Worm (Caenorhabditis elegans) whole organism, young adult: ENCODE results near the gene ttr-16.

Source experiments
- B0019.2 ChIP-seq: fragments of 200-800 bp; sonication (Bioruptor generic); conservative IDR thresholded peaks from 2 replicates; pipeline ENCODE4 v1.3.6; 2022; ENCODE audit warnings: missing genetic modification reagents, missing genetic modification characterization, missing compliant biosample characterization
- B0336.3 ChIP-seq: fragments of 200-800 bp; sonication (Bioruptor generic); IDR thresholded peaks from 2 replicates; pipeline ENCODE4 v1.3.6; 2022; ENCODE audit warnings: missing genetic modification characterization, missing compliant biosample characterization
- D2030.7 ChIP-seq: fragments of 200-800 bp; sonication (Bioruptor generic); IDR thresholded peaks from 2 replicates; pipeline ENCODE4 v1.3.6; 2022; ENCODE audit warnings: missing genetic modification reagents, missing genetic modification characterization, missing compliant biosample characterization
- F23B12.7 ChIP-seq: sonication (generic microtip); optimal IDR thresholded peaks from 2 replicates; lab custom pipeline; 2017; ENCODE audit warnings: missing genetic modification characterization, mild to moderate bottlenecking, missing compliant biosample characterization, antibody characterized with exemption, moderate library complexity; ENCODE audit not compliant: insufficient read depth
- F57A8.1 ChIP-seq: fragments of 200-800 bp; sonication (Bioruptor generic); optimal IDR thresholded peaks from 2 replicates; lab custom pipeline; 2018; ENCODE audit warnings: mild to moderate bottlenecking, missing genetic modification characterization, moderate library complexity, missing compliant biosample characterization
- T07F8.4 ChIP-seq: sonication (generic microtip); optimal IDR thresholded peaks from 2 replicates; lab custom pipeline; 2016; ENCODE audit warnings: mild to moderate bottlenecking, missing genetic modification characterization, moderate library complexity, missing compliant biosample characterization
- Y53F4B.3 ChIP-seq: fragments of 200-800 bp; sonication (Bioruptor generic); IDR thresholded peaks from 2 replicates; pipeline ENCODE4 v1.3.6; 2022; ENCODE audit warnings: missing genetic modification reagents, missing genetic modification characterization, missing compliant biosample characterization
- Y53G8AR.9 ChIP-seq: fragments of 200-800 bp; sonication (Bioruptor generic); conservative IDR thresholded peaks from 2 replicates; pipeline ENCODE4 v1.3.6; 2022; ENCODE audit warnings: missing genetic modification reagents, missing genetic modification characterization, missing compliant biosample characterization
- Y79H2A.3 ChIP-seq: fragments of 200-800 bp; sonication (Bioruptor generic); conservative IDR thresholded peaks from 2 replicates; pipeline ENCODE4 v1.3.6; 2022; ENCODE audit warnings: missing genetic modification reagents, missing genetic modification characterization, missing compliant biosample characterization
- ZK185.1 ChIP-seq: sonication (generic microtip); optimal IDR thresholded peaks from 2 replicates; lab custom pipeline; 2016; ENCODE audit warnings: mild to moderate bottlenecking, missing genetic modification characterization, missing compliant biosample characterization; ENCODE audit not compliant: poor library complexity, severe bottlenecking
- aptf-2 ChIP-seq: fragments of 200-800 bp; sonication (Bioruptor generic); conservative IDR thresholded peaks from 2 replicates; pipeline ENCODE4 v1.3.6; 2022; ENCODE audit warnings: missing genetic modification reagents, missing genetic modification characterization, missing compliant biosample characterization
- atf-7 ChIP-seq: sonication (generic microtip); optimal IDR thresholded peaks from 2 replicates; lab custom pipeline; 2017; ENCODE audit warnings: mild to moderate bottlenecking, missing genetic modification characterization, missing compliant biosample characterization
- bed-1 ChIP-seq: fragments of 200-800 bp; sonication (Bioruptor generic); IDR thresholded peaks from 2 replicates; pipeline ENCODE4 v1.3.6; 2022; ENCODE audit warnings: missing genetic modification reagents, missing genetic modification characterization, missing compliant biosample characterization
- bed-2 ChIP-seq: fragments of 200-800 bp; sonication (Bioruptor generic); IDR thresholded peaks from 2 replicates; pipeline ENCODE4 v1.3.6; 2022; ENCODE audit warnings: missing genetic modification reagents, missing genetic modification characterization, missing compliant biosample characterization
- cebp-2 ChIP-seq: fragments of 200-800 bp; sonication (Bioruptor generic); IDR thresholded peaks from 2 replicates; pipeline ENCODE4 v1.3.6; 2022; ENCODE audit warnings: missing genetic modification characterization, missing compliant biosample characterization
- ceh-58 ChIP-seq: fragments of 200-800 bp; sonication (Bioruptor generic); IDR thresholded peaks from 2 replicates; pipeline ENCODE4 v1.3.6; 2022; ENCODE audit warnings: missing genetic modification characterization, missing compliant biosample characterization
- dpff-1 ChIP-seq: sonication (generic microtip); optimal IDR thresholded peaks from 2 replicates; lab custom pipeline; 2017; ENCODE audit warnings: mild to moderate bottlenecking, missing genetic modification characterization, missing compliant biosample characterization
- egl-44 ChIP-seq: fragments of 200-800 bp; sonication (Bioruptor generic); IDR thresholded peaks from 2 replicates; pipeline ENCODE4 v1.3.6; 2022; ENCODE audit warnings: missing genetic modification reagents, missing genetic modification characterization, missing compliant biosample characterization
- ets-4 ChIP-seq: fragments of 200-800 bp; sonication (Bioruptor generic); optimal IDR thresholded peaks from 2 replicates; lab custom pipeline; 2018; ENCODE audit warnings: mild to moderate bottlenecking, missing genetic modification characterization, missing compliant biosample characterization
- fkh-3 ChIP-seq: sonication (generic microtip); optimal IDR thresholded peaks from 2 replicates; lab custom pipeline; 2016; ENCODE audit warnings: mild to moderate bottlenecking, missing genetic modification characterization, missing compliant biosample characterization
- gei-17 ChIP-seq: fragments of 200-800 bp; sonication (Bioruptor generic); optimal IDR thresholded peaks from 2 replicates; lab custom pipeline; 2018; ENCODE audit warnings: mild to moderate bottlenecking, missing genetic modification characterization, missing compliant biosample characterization
- him-1 ChIP-seq: sonication (generic microtip); optimal IDR thresholded peaks from 2 replicates; lab custom pipeline; 2016; ENCODE audit warnings: missing genotype, missing genetic modification reagents, missing genetic modification characterization, missing compliant biosample characterization
- hlh-26 ChIP-seq: fragments of 200-800 bp; sonication (Bioruptor generic); conservative IDR thresholded peaks from 2 replicates; pipeline ENCODE4 v1.3.6; 2022; ENCODE audit warnings: missing genetic modification reagents, missing genetic modification characterization, missing compliant biosample characterization
- hmg-20 ChIP-seq: fragments of 200-800 bp; sonication (Bioruptor generic); IDR thresholded peaks from 2 replicates; pipeline ENCODE4 v1.3.6; 2022; ENCODE audit warnings: missing genetic modification reagents, missing genetic modification characterization, missing compliant biosample characterization
- hsf-1 ChIP-seq: fragments of 200-800 bp; sonication (Bioruptor generic); IDR thresholded peaks from 2 replicates; pipeline ENCODE4 v1.3.6; 2022; ENCODE audit warnings: missing genetic modification reagents, missing genetic modification characterization, missing compliant biosample characterization
- let-607 ChIP-seq, 2 experiments: fragments of 200-800 bp in 1 of 2; sonication (Bioruptor generic) in 1 of 2; sonication (generic microtip) in 1 of 2; optimal IDR thresholded peaks; 2 replicates each; lab custom pipeline; 2016 to 2018; ENCODE audit warnings: mild to moderate bottlenecking in 2 of 2, missing compliant biosample characterization in 2 of 2, missing genetic modification characterization in 2 of 2, moderate library complexity in 2 of 2, missing genotype in 1 of 2
- mcd-1 ChIP-seq: fragments of 200-800 bp; sonication (Bioruptor generic); IDR thresholded peaks from 2 replicates; pipeline ENCODE4 v1.3.6; 2022; ENCODE audit warnings: missing genetic modification reagents, missing genetic modification characterization, missing compliant biosample characterization
- mel-28 ChIP-seq: sonication (generic microtip); optimal IDR thresholded peaks from 2 replicates; lab custom pipeline; 2016; ENCODE audit warnings: borderline replicate concordance, mild to moderate bottlenecking, missing genetic modification characterization, missing compliant biosample characterization
- nhr-120 ChIP-seq: fragments of 200-800 bp; sonication (Bioruptor generic); IDR thresholded peaks from 2 replicates; pipeline ENCODE4 v1.3.6; 2022; ENCODE audit warnings: missing genetic modification characterization, missing compliant biosample characterization
- nhr-80 ChIP-seq: sonication (generic microtip); optimal IDR thresholded peaks from 2 replicates; lab custom pipeline; 2016; ENCODE audit warnings: missing genetic modification characterization, missing compliant biosample characterization
- nhr-90 ChIP-seq: sonication (generic microtip); optimal IDR thresholded peaks from 2 replicates; lab custom pipeline; 2016; ENCODE audit warnings: missing genotype, mild to moderate bottlenecking, missing genetic modification characterization, missing compliant biosample characterization
- pbrm-1 ChIP-seq: fragments of 200-800 bp; sonication (Bioruptor generic); IDR thresholded peaks from 2 replicates; pipeline ENCODE4 v1.3.6; 2022; ENCODE audit warnings: missing genetic modification reagents, missing genetic modification characterization, missing compliant biosample characterization
- pha-4 ChIP-seq: fragments of 150-350 bp; sonication (generic microtip); optimal IDR thresholded peaks from 2 replicates; lab custom pipeline; 2014; ENCODE audit warnings: missing biosample characterization, missing genetic modification reagents, missing genetic modification characterization
- rec-8 ChIP-seq, 2 experiments: sonication (generic microtip); optimal IDR thresholded peaks; 2 replicates each; lab custom pipeline; 2016; ENCODE audit warnings: mild to moderate bottlenecking in 2 of 2, missing genetic modification characterization in 2 of 2, missing genetic modification reagents in 2 of 2, missing genotype in 2 of 2, missing biosample characterization in 1 of 2, missing compliant biosample characterization in 1 of 2, moderate library complexity in 1 of 2
- snpc-1.1 ChIP-seq: sonication (generic microtip); optimal IDR thresholded peaks from 2 replicates; lab custom pipeline; 2017; ENCODE audit warnings: missing genetic modification characterization, mild to moderate bottlenecking, missing compliant biosample characterization, antibody characterized with exemption, moderate library complexity, missing genotype, missing genetic modification reagents; ENCODE audit not compliant: insufficient read depth
- tlf-1 ChIP-seq: fragments of 200-800 bp; sonication (Bioruptor generic); optimal IDR thresholded peaks from 2 replicates; lab custom pipeline; 2018; ENCODE audit warnings: mild to moderate bottlenecking, missing genetic modification characterization, missing compliant biosample characterization
- unc-62 ChIP-seq: fragments of 150-350 bp; optimal IDR thresholded peaks from 2 replicates; lab custom pipeline; 2014; ENCODE audit warnings: missing biosample characterization, missing genetic modification reagents, missing genetic modification characterization
- xnd-1 ChIP-seq: sonication (generic microtip); optimal IDR thresholded peaks from 2 replicates; lab custom pipeline; 2016; ENCODE audit warnings: missing genotype, missing genetic modification reagents, missing genetic modification characterization, missing compliant biosample characterization
- ztf-28 ChIP-seq: fragments of 200-800 bp; sonication (Bioruptor generic); IDR thresholded peaks from 2 replicates; pipeline ENCODE4 v1.3.6; 2022; ENCODE audit warnings: missing genetic modification reagents, missing genetic modification characterization, missing compliant biosample characterization
- ztf-3 ChIP-seq: fragments of 200-800 bp; sonication (Bioruptor generic); optimal IDR thresholded peaks from 2 replicates; lab custom pipeline; 2018; ENCODE audit warnings: mild to moderate bottlenecking, missing genetic modification characterization, missing compliant biosample characterization
- ztf-6 ChIP-seq: fragments of 200-800 bp; sonication (Bioruptor generic); IDR thresholded peaks from 2 replicates; pipeline ENCODE4 v1.3.6; 2022; ENCODE audit warnings: missing genetic modification reagents, missing genetic modification characterization, missing compliant biosample characterization

ttr-16 gene

ce11 chrIV:11031640-11032039 lies 32.3 kb downstream of the ttr-16 start:
- TF ChIP-seq ztf-28 (GFP tag; lab: Robert Waterston, UW) (no peak), nhr-80 (tag; lab: Kevin White, UChicago) (peak; percentile 87)

- TF ChIP-seq pbrm-1 (GFP tag; lab: Robert Waterston, UW), result no peak
- TF ChIP-seq dpff-1, result no peak
- TF ChIP-seq egl-44, result no peak
- no peak for TF ChIP-seq atf-7 (tag; lab: Kevin White, UChicago)
- TF ChIP-seq ztf-6 (GFP tag; lab: Robert Waterston, UW), result no peak
- TF ChIP-seq fkh-3 (tag; lab: Kevin White, UChicago), result no peak
- TF ChIP-seq nhr-120 (GFP tag; lab: Robert Waterston, UW), result no peak
- TF ChIP-seq ceh-58 (GFP tag; lab: Robert Waterston, UW), result no peak
- no peak for TF ChIP-seq B0019.2 (GFP tag; lab: Robert Waterston, UW)
- TF ChIP-seq gei-17 (GFP tag; lab: Kevin White, UChicago), result no peak
- TF ChIP-seq mel-28 (tag; lab: Kevin White, UChicago), result no peak
- TF ChIP-seq F57A8.1, result no peak
- no peak for TF ChIP-seq xnd-1 (tag; lab: Kevin White, UChicago)
- no peak for TF ChIP-seq ztf-3
- TF ChIP-seq Y53G8AR.9 (GFP tag; lab: Robert Waterston, UW), result no peak
- TF ChIP-seq B0336.3 (GFP tag; lab: Robert Waterston, UW), result no peak
- TF ChIP-seq tlf-1 (GFP tag; lab: Kevin White, UChicago), result no peak
- no peak for TF ChIP-seq nhr-90
- no peak for TF ChIP-seq aptf-2 (GFP tag; lab: Robert Waterston, UW)
- TF ChIP-seq Y53F4B.3 (GFP tag; lab: Robert Waterston, UW), result no peak
Measured at ce11 chrIV:11030893-11031292, 33.0 kb downstream of the ttr-16 start, which contains the start of gene hrg-4. Gene hrg-4, minus strand, starts transcription at chrIV:11030993.

ce11 chrIV:11030117-11030516 lies 33.8 kb downstream of the ttr-16 start:
- no peak for TF ChIP-seq F23B12.7 (tag; lab: Kevin White, UChicago)
- TF ChIP-seq, all 124 proteins: peak for 0

- TF ChIP-seq rec-8 (tag; optimal IDR thresholded peaks at IDR 0.05; lab: Kevin White, UChicago) (no peak), let-607 (tag; optimal IDR thresholded peaks at IDR 0.05; lab: Kevin White, UChicago) (no peak), bed-1 (GFP tag; lab: Robert Waterston, UW) (no peak), nhr-80 (tag; lab: Kevin White, UChicago) (peak; percentile 66), hlh-26 (no peak), D2030.7 (GFP tag; lab: Robert Waterston, UW) (no peak), T07F8.4 (tag; lab: Kevin White, UChicago) (no peak)
Measured at ce11 chrIV:11029412-11029811, 34.5 kb downstream of the ttr-16 start, which contains the start of gene hrg-5. Gene hrg-5, minus strand, starts transcription at chrIV:11029428.

- TF ChIP-seq nhr-120 (GFP tag; lab: Robert Waterston, UW), result no peak
- peak; percentile 46; the same call in 1 of the 2 replicates for TF ChIP-seq mcd-1 (GFP tag; lab: Robert Waterston, UW)
- peak; percentile 31 for TF ChIP-seq ZK185.1 (tag; lab: Kevin White, UChicago)
- no peak for TF ChIP-seq rec-8 (tag; optimal IDR thresholded peaks at IDR 0.05; lab: Kevin White, UChicago)
- no peak for TF ChIP-seq him-1 (tag; lab: Kevin White, UChicago)
- TF ChIP-seq bed-2 (GFP tag; lab: Robert Waterston, UW), result no peak
- no peak for TF ChIP-seq cebp-2 (GFP tag; lab: Robert Waterston, UW)
- no peak for TF ChIP-seq hmg-20 (GFP tag; lab: Robert Waterston, UW)
- TF ChIP-seq ets-4 (GFP tag; lab: Kevin White, UChicago), result no peak
- no peak for TF ChIP-seq snpc-1.1
- TF ChIP-seq unc-62 (GFP tag; lab: Kevin White, UChicago), result peak; percentile 30
- TF ChIP-seq pha-4, result no peak
- peak; percentile 90 for TF ChIP-seq hsf-1 (GFP tag; lab: Robert Waterston, UW)
- no peak for TF ChIP-seq Y79H2A.3 (GFP tag; lab: Robert Waterston, UW)
- 0 out of 2 replicates have a peak, but pooled peaks have one; percentile 21 for TF ChIP-seq Y53G8AR.9 (GFP tag; lab: Robert Waterston, UW)
- TF ChIP-seq let-607 (tag; optimal IDR thresholded peaks at IDR 0.05; lab: Kevin White, UChicago), result peak; percentile 96 to 98
- TF ChIP-seq nhr-80 (tag; lab: Kevin White, UChicago), result peak; percentile 88
- TF ChIP-seq T07F8.4 (tag; lab: Kevin White, UChicago), result no peak
Measured at ce11 chrIV:11027560-11027959, 36.4 kb downstream of the ttr-16 start.
